Worm (Caenorhabditis elegans): ENCODE data around the gene ham-2.

DNA sequence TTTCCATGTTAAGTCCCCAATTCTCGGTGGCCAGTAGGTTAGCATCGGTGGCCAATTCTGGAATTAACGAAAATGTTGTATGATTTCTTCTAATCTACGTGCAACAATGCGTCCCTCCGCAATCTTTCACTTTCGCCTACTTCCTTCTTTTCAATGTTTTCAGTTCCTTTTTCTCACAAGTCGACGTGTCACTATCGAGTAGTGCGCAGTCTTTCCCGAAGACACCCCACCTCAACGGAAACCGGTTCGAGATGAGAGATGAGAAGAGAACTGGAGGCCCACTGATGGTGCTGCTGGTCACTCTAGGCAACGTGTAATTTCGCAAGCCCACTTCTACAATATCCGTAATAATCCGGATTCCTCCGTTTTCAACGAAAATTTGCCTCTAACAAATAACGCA is 34.5 kb upstream of the ham-2 start:
- TF ChIP-seq lin-39 (tag; optimal IDR thresholded peaks at IDR 0.05), result no peak
- no peak for TF ChIP-seq alr-1 (tag; optimal IDR thresholded peaks at IDR 0.05)
- no peak for TF ChIP-seq nhr-12 (tag; optimal IDR thresholded peaks at IDR 0.05)
- no peak for TF ChIP-seq ztf-11 (tag; optimal IDR thresholded peaks at IDR 0.05)
- no peak for TF ChIP-seq lin-11 (tag; optimal IDR thresholded peaks at IDR 0.05)
- TF ChIP-seq nhr-11 (tag; optimal IDR thresholded peaks at IDR 0.05), result no peak
- no peak for TF ChIP-seq nhr-237 (tag; optimal IDR thresholded peaks at IDR 0.05)
- no peak for TF ChIP-seq fos-1 (tag; optimal IDR thresholded peaks at IDR 0.05)
- no peak for TF ChIP-seq unc-62 (GFP tag; optimal IDR thresholded peaks at IDR 0.05)
- no peak for TF ChIP-seq snpc-4 (tag; optimal IDR thresholded peaks at IDR 0.05)
- TF ChIP-seq elt-3 (tag; optimal IDR thresholded peaks at IDR 0.05), result no peak

All from whole organism, L2 larva.